Worm (Caenorhabditis elegans) whole organism, young adult: ENCODE data around the gene col-72.

Source experiments
- bed-2 ChIP-seq: fragments of 200-800 bp; sonication (Bioruptor generic); IDR thresholded peaks from 2 replicates; pipeline ENCODE4 v1.3.6; 2022; ENCODE audit warnings: missing genetic modification reagents, missing genetic modification characterization, missing compliant biosample characterization
- lin-35 ChIP-seq, 3 experiments: fragments of 150-350 bp in 2 of 3; sonication (generic microtip) in 1 of 3; optimal IDR thresholded peaks; 2 replicates each; lab custom pipeline; 2014 to 2018; ENCODE audit warnings: missing biosample characterization in 3 of 3, missing genetic modification characterization in 3 of 3, missing genetic modification reagents in 3 of 3
- ztf-18 ChIP-seq: sonication (generic microtip); optimal IDR thresholded peaks from 2 replicates; lab custom pipeline; 2016; ENCODE audit warnings: missing genotype, mild to moderate bottlenecking, missing genetic modification characterization, missing compliant biosample characterization

DNA sequence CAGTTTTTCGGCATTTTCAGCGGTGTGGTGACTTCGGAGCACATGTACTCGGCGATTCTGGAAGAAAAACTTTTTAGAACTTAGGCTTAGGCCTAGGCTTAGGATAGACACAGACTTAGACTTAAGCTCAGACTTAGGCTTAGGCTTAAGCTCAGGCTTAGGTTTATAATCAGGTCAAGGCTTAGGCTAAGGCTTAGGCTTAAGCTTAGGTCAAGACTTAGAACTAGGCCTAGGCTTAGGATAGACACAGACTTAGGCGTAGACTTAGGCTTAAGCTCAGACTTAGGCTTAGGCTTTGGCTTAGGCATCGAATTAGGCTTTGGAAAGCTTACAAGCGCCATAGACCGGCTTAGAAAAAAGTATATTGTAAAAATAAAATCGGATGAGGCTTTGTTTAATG, 47.5 kb downstream of the col-72 start:
- TF ChIP-seq lin-35 (GFP tag; optimal IDR thresholded peaks at IDR 0.05; lab: Kevin White, UChicago): no peak
- no peak for TF ChIP-seq bed-2
- no peak for TF ChIP-seq ztf-18
